Worm (Caenorhabditis elegans) whole organism, L4 larva: ENCODE measurements around the gene F32D1.3.

Experiments used
- dpl-1 ChIP-seq: fragments of 150-350 bp; optimal IDR thresholded peaks from 2 replicates; lab custom pipeline; 2014; ENCODE audit warnings: missing biosample characterization, missing genetic modification reagents, missing genetic modification characterization
- fos-1 ChIP-seq: fragments of 150-350 bp; optimal IDR thresholded peaks from 2 replicates; lab custom pipeline; 2014; ENCODE audit warnings: missing biosample characterization, missing genetic modification characterization

DNA sequence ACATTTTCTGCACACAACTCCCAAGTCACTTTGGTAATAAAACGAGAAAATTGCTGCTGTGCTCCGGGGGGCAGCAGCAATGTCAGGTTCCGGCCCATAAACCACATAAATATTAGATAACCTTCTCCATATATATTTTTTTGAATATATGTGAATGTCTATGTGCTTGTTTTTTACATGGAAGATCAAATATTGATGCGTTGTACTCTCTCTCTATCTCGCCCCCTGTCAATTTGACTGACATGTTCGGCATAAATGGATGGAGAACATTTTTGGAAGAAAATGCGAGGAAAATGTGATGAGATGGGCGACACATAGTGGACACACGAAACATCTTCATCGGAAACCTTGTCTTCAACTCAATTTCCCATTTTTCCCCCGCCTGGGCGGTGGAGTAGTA, 1.4 kb downstream of the F32D1.3 start:
- TF ChIP-seq dpl-1, result no peak
- TF ChIP-seq fos-1 (tag; lab: Kevin White, UChicago), result no peak
